Worm (Caenorhabditis elegans): ENCODE measurements around the gene ulp-3.

ulp-3 gene

ce11 chrIV:1952312-1952711 is 11.1 kb upstream of the ulp-3 start:
- TF ChIP-seq elt-1 (tag; optimal IDR thresholded peaks at IDR 0.05) (no peak), R02D3.7 (tag; optimal IDR thresholded peaks at IDR 0.05) (no peak)

DNA sequence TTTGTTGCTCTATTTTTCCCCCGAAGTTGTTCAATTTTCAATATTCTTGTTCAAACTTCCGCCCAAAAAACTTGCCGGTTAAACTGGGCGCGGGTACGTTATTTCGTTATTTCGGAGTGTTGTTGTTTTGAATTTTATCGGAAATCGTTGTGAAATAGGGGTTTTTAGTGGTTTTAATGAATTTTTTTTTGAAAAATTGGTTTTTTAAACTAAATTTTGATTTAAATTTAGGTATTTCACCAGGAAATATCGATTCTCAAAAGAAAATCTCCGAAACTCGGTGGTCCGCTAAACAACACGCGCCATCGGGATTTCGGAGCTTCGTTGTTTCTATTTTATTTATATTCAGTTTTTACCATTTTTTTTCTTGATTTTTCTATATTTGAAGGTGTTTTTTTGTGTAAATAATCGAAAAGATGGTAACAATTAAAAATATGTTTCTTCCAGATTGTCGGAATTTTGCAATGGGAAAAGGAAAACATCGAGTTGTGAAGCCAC is 10.3 kb upstream of the ulp-3 start, which contains the start of gene F52C12.2:
F52C12.2 (plus strand) TSS at position 448 of the 498 bp plus-strand sequence.
- TF ChIP-seq fkh-2 (tag; optimal IDR thresholded peaks at IDR 0.05) (no peak), lin-15B (tag; optimal IDR thresholded peaks at IDR 0.05) (peak; percentile 67), nhr-23 (tag; optimal IDR thresholded peaks at IDR 0.05) (peak; percentile 16), unc-39 (tag; optimal IDR thresholded peaks at IDR 0.05) (no peak), skn-1 (tag; optimal IDR thresholded peaks at IDR 0.05) (peak; percentile 56), hmg-11 (tag; optimal IDR thresholded peaks at IDR 0.05) (peak; percentile 52), elt-1 (tag; optimal IDR thresholded peaks at IDR 0.05) (no peak), elt-3 (tag; optimal IDR thresholded peaks at IDR 0.05) (no peak), R02D3.7 (tag; optimal IDR thresholded peaks at IDR 0.05) (peak; percentile 2), jun-1 (tag; optimal IDR thresholded peaks at IDR 0.05) (no peak), nhr-67 (tag; optimal IDR thresholded peaks at IDR 0.05) (no peak), egl-5 (tag; optimal IDR thresholded peaks at IDR 0.05) (no peak), ztf-11 (tag; optimal IDR thresholded peaks at IDR 0.05) (no peak), ceh-28 (tag; optimal IDR thresholded peaks at IDR 0.05) (no peak), zag-1 (tag; optimal IDR thresholded peaks at IDR 0.05) (no peak), pqm-1 (tag; optimal IDR thresholded peaks at IDR 0.05) (no peak), aly-2 (tag; optimal IDR thresholded peaks at IDR 0.05) (no peak), ztf-4 (tag; optimal IDR thresholded peaks at IDR 0.05) (no peak), nfya-1 (tag; optimal IDR thresholded peaks at IDR 0.05; ENCODE audit: insufficient read depth) (peak; percentile 55), ceh-9 (tag; optimal IDR thresholded peaks at IDR 0.05) (no peak), nhr-12 (tag; optimal IDR thresholded peaks at IDR 0.05) (no peak), tbx-2 (tag; optimal IDR thresholded peaks at IDR 0.05) (no peak), ceh-16 (tag; optimal IDR thresholded peaks at IDR 0.05) (no peak), elt-2 (tag; optimal IDR thresholded peaks at IDR 0.05) (peak; percentile 13), pha-4 (tag; optimal IDR thresholded peaks at IDR 0.05) (peak; percentile 64), fos-1 (tag; optimal IDR thresholded peaks at IDR 0.05) (no peak), mdl-1 (tag; optimal IDR thresholded peaks at IDR 0.05) (no peak)

- TF ChIP-seq hmg-11 (tag; optimal IDR thresholded peaks at IDR 0.05) (no peak), lin-15B (tag; optimal IDR thresholded peaks at IDR 0.05) (no peak), ceh-28 (tag; optimal IDR thresholded peaks at IDR 0.05) (no peak), nhr-12 (tag; optimal IDR thresholded peaks at IDR 0.05) (no peak), ceh-82 (tag; optimal IDR thresholded peaks at IDR 0.05) (no peak), ztf-11 (tag; optimal IDR thresholded peaks at IDR 0.05) (no peak)
Observed at ce11 chrIV:1956411-1956810, 7.0 kb upstream of the ulp-3 start, which contains the start of gene F52C12.6. F52C12.6 (plus strand) TSS chrIV:1956711.

ce11 chrIV:1959554-1959953 is 3.9 kb upstream of the ulp-3 start, which contains the start of gene tdpo-1:
tdpo-1 (plus strand) TSS chrIV:1959854.
- no peak for TF ChIP-seq ceh-28 (tag; optimal IDR thresholded peaks at IDR 0.05)
- no peak for TF ChIP-seq eor-1 (tag; optimal IDR thresholded peaks at IDR 0.05)
- TF ChIP-seq unc-62 (GFP tag; optimal IDR thresholded peaks at IDR 0.05), result no peak
- no peak for TF ChIP-seq fkh-2 (tag; optimal IDR thresholded peaks at IDR 0.05)
- TF ChIP-seq lin-15B (tag; optimal IDR thresholded peaks at IDR 0.05), result no peak
- no peak for TF ChIP-seq mml-1 (tag; optimal IDR thresholded peaks at IDR 0.05)

ce11 chrIV:1964057-1964456 is 623 bp downstream of the ulp-3 start:
- TF ChIP-seq aly-2 (tag; optimal IDR thresholded peaks at IDR 0.05) (no peak), ceh-82 (tag; optimal IDR thresholded peaks at IDR 0.05) (no peak), pqm-1 (tag; optimal IDR thresholded peaks at IDR 0.05) (no peak), daf-12 (tag; optimal IDR thresholded peaks at IDR 0.05) (no peak), egl-27 (tag; optimal IDR thresholded peaks at IDR 0.05) (no peak), nhr-25 (tag; optimal IDR thresholded peaks at IDR 0.05) (no peak), R02D3.7 (tag; optimal IDR thresholded peaks at IDR 0.05) (no peak), nhr-77 (tag; optimal IDR thresholded peaks at IDR 0.05) (no peak), skn-1 (tag; optimal IDR thresholded peaks at IDR 0.05) (no peak), lin-39 (tag; optimal IDR thresholded peaks at IDR 0.05) (no peak), nhr-67 (tag; optimal IDR thresholded peaks at IDR 0.05) (no peak), tbx-2 (tag; optimal IDR thresholded peaks at IDR 0.05) (no peak), ceh-9 (tag; optimal IDR thresholded peaks at IDR 0.05) (no peak), fos-1 (tag; optimal IDR thresholded peaks at IDR 0.05) (no peak), fkh-2 (tag; optimal IDR thresholded peaks at IDR 0.05) (no peak), hmg-11 (tag; optimal IDR thresholded peaks at IDR 0.05) (no peak)

All from whole organism, L3 larva.